Comparison of ENCODE assay signal across 2 worm cellular contexts in genomic region chrIII:3588183-3588582, ce11.
TF ChIP-seq lines count a peak whose summit lies in the region.

No protein-coding gene starts in this region.

TF ChIP-seq in whole organism, late embryonic, 69 proteins besides CTCF, POLR2A, EP300 and RAD21:
- no peak for TF ChIP-seq sox-2 (GFP tag; IDR thresholded peaks at IDR 0.05; lab: Robert Waterston, UW)
- TF ChIP-seq unc-42 (tag; optimal IDR thresholded peaks at IDR 0.05; lab: Kevin White, UChicago), result peak; percentile 73

TF ChIP-seq in whole organism, mixed stage, embryonic, 35 proteins besides CTCF, POLR2A, EP300 and RAD21:
- TF ChIP-seq ces-1 (GFP tag; optimal IDR thresholded peaks at IDR 0.05; lab: Kevin White, UChicago), result peak; percentile 88
- TF ChIP-seq cnd-1 (tag; optimal IDR thresholded peaks at IDR 0.05; lab: Kevin White, UChicago), result no peak
- TF ChIP-seq ceh-39 (tag; optimal IDR thresholded peaks at IDR 0.05; lab: Kevin White, UChicago), result no peak
- no peak for TF ChIP-seq pha-4 (tag; optimal IDR thresholded peaks at IDR 0.05; lab: Kevin White, UChicago)
